Worm (Caenorhabditis elegans) whole organism, L3 larva: ENCODE data around the gene W07A12.4.

Experiments used
- R02D3.7 ChIP-seq: fragments of 150-350 bp; optimal IDR thresholded peaks from 2 replicates; lab custom pipeline; 2014; ENCODE audit warnings: missing biosample characterization, missing genetic modification characterization
- ZK546.5 ChIP-seq: sonication (generic microtip); optimal IDR thresholded peaks from 2 replicates; lab custom pipeline; 2017; ENCODE audit warnings: missing biosample characterization, missing genetic modification characterization
- elt-1 ChIP-seq: fragments of 150-350 bp; optimal IDR thresholded peaks from 2 replicates; lab custom pipeline; 2014; ENCODE audit warnings: missing biosample characterization, missing genetic modification characterization
- lin-15B ChIP-seq: fragments of 150-350 bp; optimal IDR thresholded peaks from 2 replicates; lab custom pipeline; 2014; ENCODE audit warnings: missing biosample characterization, missing genetic modification characterization
- mdl-1 ChIP-seq: fragments of 150-350 bp; optimal IDR thresholded peaks from 2 replicates; lab custom pipeline; 2014; ENCODE audit warnings: missing biosample characterization, missing genetic modification characterization
- nhr-11 ChIP-seq: fragments of 150-350 bp; optimal IDR thresholded peaks from 2 replicates; lab custom pipeline; 2014; ENCODE audit warnings: missing biosample characterization, missing genetic modification characterization
- nhr-237 ChIP-seq: fragments of 150-350 bp; optimal IDR thresholded peaks from 2 replicates; lab custom pipeline; 2014; ENCODE audit warnings: missing biosample characterization, missing genetic modification characterization
- nhr-25 ChIP-seq: sonication (generic microtip); optimal IDR thresholded peaks from 2 replicates; lab custom pipeline; 2017; ENCODE audit warnings: missing biosample characterization, missing genetic modification characterization
- nhr-77 ChIP-seq: fragments of 150-350 bp; optimal IDR thresholded peaks from 2 replicates; lab custom pipeline; 2014; ENCODE audit warnings: missing biosample characterization, missing genetic modification characterization
- pha-4 ChIP-seq: fragments of 150-350 bp; optimal IDR thresholded peaks from 2 replicates; lab custom pipeline; 2014; ENCODE audit warnings: missing biosample characterization, missing genetic modification reagents, missing genetic modification characterization
- pqm-1 ChIP-seq: fragments of 150-350 bp; optimal IDR thresholded peaks from 2 replicates; lab custom pipeline; 2017; ENCODE audit warnings: missing biosample characterization, missing genetic modification characterization, inconsistent platforms
- snpc-4 ChIP-seq: fragments of 150-350 bp; optimal IDR thresholded peaks from 2 replicates; lab custom pipeline; 2014; ENCODE audit warnings: missing biosample characterization, missing genetic modification characterization
- ztf-4 ChIP-seq: fragments of 150-350 bp; optimal IDR thresholded peaks from 2 replicates; lab custom pipeline; 2014; ENCODE audit warnings: missing biosample characterization, missing genetic modification characterization

DNA sequence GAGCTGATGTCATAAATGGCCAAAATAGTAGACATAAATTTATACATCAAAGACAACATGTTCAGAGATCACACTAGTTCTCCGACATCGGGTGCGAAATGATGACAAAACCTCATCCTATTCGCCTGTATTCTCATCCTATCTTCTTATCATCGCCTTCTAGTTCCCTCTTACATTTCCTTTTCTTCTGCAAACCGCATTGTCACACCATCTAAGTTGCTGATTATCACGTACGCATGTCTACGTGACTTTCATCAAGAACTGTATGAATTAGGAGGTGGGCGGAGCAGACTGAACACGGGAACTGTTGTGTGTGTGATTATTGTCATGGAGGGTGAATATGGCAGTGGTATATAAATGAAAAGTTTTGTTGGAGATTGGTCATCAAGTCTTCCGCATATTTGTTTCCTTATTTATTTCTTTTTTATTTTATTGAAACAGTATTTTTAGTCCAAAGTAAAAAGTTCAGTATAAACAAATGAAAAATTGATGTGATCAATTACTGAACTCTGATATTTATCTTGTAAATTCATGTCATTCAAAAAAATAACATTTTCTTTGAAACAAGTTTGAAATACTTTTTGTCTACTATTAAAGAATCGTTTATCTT, 14.2 kb downstream of the W07A12.4 start:
- TF ChIP-seq nhr-77: no peak
- TF ChIP-seq nhr-237 (tag; lab: Kevin White, UChicago): no peak
- peak; percentile 73 for TF ChIP-seq nhr-25
- TF ChIP-seq nhr-11 (tag; lab: Kevin White, UChicago): no peak
- TF ChIP-seq snpc-4 (tag; lab: Kevin White, UChicago): no peak
- no peak for TF ChIP-seq mdl-1
- no peak for TF ChIP-seq R02D3.7 (tag; lab: Kevin White, UChicago)
- TF ChIP-seq ZK546.5: no peak
- no peak for TF ChIP-seq pha-4 (tag; lab: Kevin White, UChicago)
- TF ChIP-seq ztf-4 (tag; lab: Kevin White, UChicago): no peak
- TF ChIP-seq elt-1 (tag; lab: Kevin White, UChicago): no peak
- TF ChIP-seq pqm-1: peak; percentile 81
- no peak for TF ChIP-seq lin-15B (tag; lab: Kevin White, UChicago)
